Worm (Caenorhabditis elegans): ENCODE results near the gene F14F7.7.

- no peak for TF ChIP-seq pha-4 (tag; optimal IDR thresholded peaks at IDR 0.05)
- no peak for TF ChIP-seq snpc-4 (tag; optimal IDR thresholded peaks at IDR 0.05)
- TF ChIP-seq hlh-1 (tag; optimal IDR thresholded peaks at IDR 0.05), result no peak
- TF ChIP-seq unc-120 (tag; optimal IDR thresholded peaks at IDR 0.05; ENCODE audit: poor library complexity, severe bottlenecking), result no peak
- TF ChIP-seq nhr-2 (tag; optimal IDR thresholded peaks at IDR 0.05), result no peak
- no peak for TF ChIP-seq bed-3 (GFP tag; optimal IDR thresholded peaks at IDR 0.05)
- no peak for TF ChIP-seq unc-39 (tag; optimal IDR thresholded peaks at IDR 0.05)
- TF ChIP-seq ztf-11 (tag; optimal IDR thresholded peaks at IDR 0.05), result no peak
- no peak for TF ChIP-seq unc-62 (GFP tag; optimal IDR thresholded peaks at IDR 0.05)
- TF ChIP-seq lsy-2 (tag; optimal IDR thresholded peaks at IDR 0.05), result no peak
- TF ChIP-seq blmp-1 (tag; optimal IDR thresholded peaks at IDR 0.05), result no peak
- TF ChIP-seq elt-1 (tag; optimal IDR thresholded peaks at IDR 0.05; ENCODE audit: borderline replicate concordance, insufficient read depth), result no peak
- TF ChIP-seq nhr-237 (tag; optimal IDR thresholded peaks at IDR 0.05), result no peak
Measured at ce11 chrIII:13056230-13056629, 25.5 kb downstream of the F14F7.7 start.

Data from whole organism, mixed stage, embryonic.